Worm (Caenorhabditis elegans): Measurements from ENCODE around the gene tra-1.

tra-1 gene

ce11 chrIII:11195140-11195539, at the start of gene tra-1:
tra-1 (minus strand) TSS chrIII:11195201.
- TF ChIP-seq sptf-1 (tag; optimal IDR thresholded peaks at IDR 0.05) = no peak
- no peak for TF ChIP-seq elt-1 (tag; optimal IDR thresholded peaks at IDR 0.05; ENCODE audit: borderline replicate concordance, insufficient read depth)
- no peak for TF ChIP-seq nhr-28 (tag; optimal IDR thresholded peaks at IDR 0.05)
- TF ChIP-seq snpc-4 (tag; optimal IDR thresholded peaks at IDR 0.05) = no peak
- TF ChIP-seq mls-2 (tag; optimal IDR thresholded peaks at IDR 0.05) = no peak
- no peak for TF ChIP-seq sem-2 (GFP tag; optimal IDR thresholded peaks at IDR 0.05)
- no peak for TF ChIP-seq ztf-11 (tag; optimal IDR thresholded peaks at IDR 0.05)
- TF ChIP-seq tbx-8 (GFP tag; optimal IDR thresholded peaks at IDR 0.05) = no peak
- no peak for TF ChIP-seq zip-8 (tag; optimal IDR thresholded peaks at IDR 0.05)
- no peak for TF ChIP-seq unc-62 (GFP tag; optimal IDR thresholded peaks at IDR 0.05)
- TF ChIP-seq flh-1 (GFP tag; optimal IDR thresholded peaks at IDR 0.05) = no peak
- no peak for TF ChIP-seq lsy-2 (tag; optimal IDR thresholded peaks at IDR 0.05)

- TF ChIP-seq tbx-8 (GFP tag; optimal IDR thresholded peaks at IDR 0.05) (no peak), mab-5 (tag; optimal IDR thresholded peaks at IDR 0.05) (no peak), nhr-2 (tag; optimal IDR thresholded peaks at IDR 0.05) (no peak), lsy-2 (tag; optimal IDR thresholded peaks at IDR 0.05) (no peak), cnd-1 (tag; optimal IDR thresholded peaks at IDR 0.05) (no peak), nhr-237 (tag; optimal IDR thresholded peaks at IDR 0.05) (no peak), mls-2 (tag; optimal IDR thresholded peaks at IDR 0.05) (no peak), unc-62 (GFP tag; optimal IDR thresholded peaks at IDR 0.05) (no peak), lin-13 (tag; optimal IDR thresholded peaks at IDR 0.05) (no peak), ceh-39 (tag; optimal IDR thresholded peaks at IDR 0.05) (no peak), pha-4 (tag; optimal IDR thresholded peaks at IDR 0.05) (no peak), bed-3 (GFP tag; optimal IDR thresholded peaks at IDR 0.05) (no peak), ztf-11 (tag; optimal IDR thresholded peaks at IDR 0.05) (no peak), sptf-1 (tag; optimal IDR thresholded peaks at IDR 0.05) (no peak), M03D4.4 (tag; optimal IDR thresholded peaks at IDR 0.05) (no peak), snpc-4 (tag; optimal IDR thresholded peaks at IDR 0.05) (no peak), lin-32 (GFP tag; optimal IDR thresholded peaks at IDR 0.05) (no peak), ceh-43 (GFP tag; optimal IDR thresholded peaks at IDR 0.05) (no peak), ham-2 (GFP tag; optimal IDR thresholded peaks at IDR 0.05) (no peak)
Observed at ce11 chrIII:11244338-11244737, 49.3 kb upstream of the tra-1 start.

- TF ChIP-seq ceh-83 (GFP tag; optimal IDR thresholded peaks at IDR 0.05) = no peak
- TF ChIP-seq hlh-1 (tag; optimal IDR thresholded peaks at IDR 0.05) = peak; percentile 58
- TF ChIP-seq cnd-1 (tag; optimal IDR thresholded peaks at IDR 0.05) = no peak
- peak; percentile 41 for TF ChIP-seq nhr-237 (tag; optimal IDR thresholded peaks at IDR 0.05)
- peak; percentile 7 for TF ChIP-seq lsy-2 (tag; optimal IDR thresholded peaks at IDR 0.05)
- no peak for TF ChIP-seq zip-8 (tag; optimal IDR thresholded peaks at IDR 0.05)
- no peak for TF ChIP-seq ceh-43 (GFP tag; optimal IDR thresholded peaks at IDR 0.05)
- TF ChIP-seq mep-1 (tag; optimal IDR thresholded peaks at IDR 0.05) = peak; percentile 34
- no peak for TF ChIP-seq elt-1 (tag; optimal IDR thresholded peaks at IDR 0.05; ENCODE audit: borderline replicate concordance, insufficient read depth)
- no peak for TF ChIP-seq nhr-28 (tag; optimal IDR thresholded peaks at IDR 0.05)
- TF ChIP-seq ces-1 (GFP tag; optimal IDR thresholded peaks at IDR 0.05) = peak; percentile 55
- peak; percentile 56 for TF ChIP-seq pha-4 (tag; optimal IDR thresholded peaks at IDR 0.05)
- TF ChIP-seq elt-3 (tag; optimal IDR thresholded peaks at IDR 0.05) = no peak
- TF ChIP-seq unc-62 (GFP tag; optimal IDR thresholded peaks at IDR 0.05) = peak; percentile 93
- TF ChIP-seq drap-1 (GFP tag; optimal IDR thresholded peaks at IDR 0.05) = no peak
- no peak for TF ChIP-seq tbx-8 (GFP tag; optimal IDR thresholded peaks at IDR 0.05)
- TF ChIP-seq unc-120 (tag; optimal IDR thresholded peaks at IDR 0.05; ENCODE audit: poor library complexity, severe bottlenecking) = peak; percentile 92
- TF ChIP-seq mab-5 (tag; optimal IDR thresholded peaks at IDR 0.05) = no peak
Observed at ce11 chrIII:11243421-11243820, 48.4 kb upstream of the tra-1 start.

ce11 chrIII:11241583-11242187, 46.7 kb upstream of the tra-1 start:
- no peak for TF ChIP-seq pha-4 (tag; optimal IDR thresholded peaks at IDR 0.05)
- TF ChIP-seq ztf-11 (tag; optimal IDR thresholded peaks at IDR 0.05) = no peak
- TF ChIP-seq lsy-2 (tag; optimal IDR thresholded peaks at IDR 0.05) = no peak
- no peak for TF ChIP-seq lin-13 (tag; optimal IDR thresholded peaks at IDR 0.05)
- no peak for TF ChIP-seq ceh-43 (GFP tag; optimal IDR thresholded peaks at IDR 0.05)
- TF ChIP-seq drap-1 (GFP tag; optimal IDR thresholded peaks at IDR 0.05) = no peak
- TF ChIP-seq flh-1 (GFP tag; optimal IDR thresholded peaks at IDR 0.05) = no peak
- no peak for TF ChIP-seq unc-120 (tag; optimal IDR thresholded peaks at IDR 0.05; ENCODE audit: poor library complexity, severe bottlenecking)
- TF ChIP-seq bed-3 (GFP tag; optimal IDR thresholded peaks at IDR 0.05) = no peak
- TF ChIP-seq cnd-1 (tag; optimal IDR thresholded peaks at IDR 0.05) = no peak
- no peak for TF ChIP-seq unc-62 (GFP tag; optimal IDR thresholded peaks at IDR 0.05)
- TF ChIP-seq ham-2 (GFP tag; optimal IDR thresholded peaks at IDR 0.05) = no peak
- TF ChIP-seq mep-1 (tag; optimal IDR thresholded peaks at IDR 0.05) = no peak
- TF ChIP-seq blmp-1 (tag; optimal IDR thresholded peaks at IDR 0.05) = no peak
- no peak for TF ChIP-seq nhr-237 (tag; optimal IDR thresholded peaks at IDR 0.05)
- TF ChIP-seq nhr-12 (tag; optimal IDR thresholded peaks at IDR 0.05) = no peak
- TF ChIP-seq M03D4.4 (tag; optimal IDR thresholded peaks at IDR 0.05) = no peak
- no peak for TF ChIP-seq nhr-28 (tag; optimal IDR thresholded peaks at IDR 0.05)
- TF ChIP-seq nhr-2 (tag; optimal IDR thresholded peaks at IDR 0.05) = no peak
- no peak for TF ChIP-seq elt-1 (tag; optimal IDR thresholded peaks at IDR 0.05; ENCODE audit: borderline replicate concordance, insufficient read depth)
